Fruit fly (Drosophila melanogaster): ENCODE measurements around the gene CG32069.

The CG32069 gene

DNA sequence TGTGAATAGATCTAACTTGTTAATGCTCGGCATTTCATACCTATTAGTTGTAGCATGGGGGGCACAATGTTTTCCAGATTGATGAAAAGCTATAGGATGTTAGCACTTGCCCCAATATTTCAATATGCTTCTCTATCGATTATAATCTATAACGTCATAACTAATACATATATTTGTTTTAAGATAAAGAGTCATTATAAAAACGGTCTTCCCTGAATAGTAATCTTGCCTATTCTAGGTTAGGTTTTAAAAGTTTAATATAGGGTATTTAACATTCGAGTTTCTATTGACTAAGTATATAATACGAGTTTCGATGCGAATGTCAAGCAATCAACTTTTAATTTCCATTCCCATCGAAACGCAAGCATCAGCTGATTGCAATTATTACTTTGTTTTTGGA, 1.2 kb downstream of the CG32069 start, which contains the start of the genes CG6321 and Blos2 (continued):
- TF ChIP-seq CG4318 (GFP tag; optimal IDR thresholded peaks at IDR 0.05) (peak; percentile 37), eg (GFP tag; IDR thresholded peaks at IDR 0.05) (no peak; the same call in 1 of the 3 replicates), Sox15 (GFP tag; optimal IDR thresholded peaks at IDR 0.05) (peak; percentile 20), CG6163 (GFP tag; IDR thresholded peaks at IDR 0.05) (peak; percentile 70), topi (GFP tag; optimal IDR thresholded peaks at IDR 0.05) (peak; percentile 79), fd59A (GFP tag; optimal IDR thresholded peaks at IDR 0.05) (peak; percentile 44), Smox (GFP tag; optimal IDR thresholded peaks at IDR 0.05) (peak; percentile 75), CG3919 (GFP tag; optimal IDR thresholded peaks at IDR 0.05) (peak; percentile 75), vri (GFP tag; optimal IDR thresholded peaks at IDR 0.05) (peak; percentile 51), acj6 (GFP tag; optimal IDR thresholded peaks at IDR 0.05) (peak; percentile 73), CG7368 (GFP tag; optimal IDR thresholded peaks at IDR 0.05) (peak; percentile 52), OdsH (GFP tag; optimal IDR thresholded peaks at IDR 0.05) (peak; percentile 78), CG6792 (GFP tag; optimal IDR thresholded peaks at IDR 0.05) (peak; percentile 75), Ets96B (tag; optimal IDR thresholded peaks at IDR 0.05) (peak; percentile 77), Eip78C (GFP tag) (peak; percentile 95)

DNA sequence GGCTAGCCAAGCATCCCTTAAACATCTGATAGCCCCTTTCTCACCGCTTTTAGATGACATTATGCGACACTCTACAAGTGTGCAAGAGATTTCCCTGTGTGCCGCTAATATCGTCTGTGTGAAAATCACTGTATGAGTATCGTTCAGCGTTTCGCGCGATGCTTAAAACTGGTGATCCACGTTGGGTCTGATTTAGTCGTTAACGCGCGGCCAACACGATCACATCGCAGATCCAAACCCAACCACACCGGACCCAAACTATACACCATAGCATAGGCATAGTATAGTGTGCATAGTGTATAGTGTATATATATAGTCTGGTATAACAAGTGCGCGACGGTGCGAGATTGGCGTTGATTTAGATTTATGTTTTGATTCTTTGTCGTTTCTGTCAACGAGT, 8.6 kb downstream of the CG32069 start, which contains the start of gene CG7888:
TSS of gene CG7888 (plus strand) at position 193 of the 400 bp plus-strand sequence.
- TF ChIP-seq Sox14 (GFP tag; optimal IDR thresholded peaks at IDR 0.05) (no peak), CG15336 (GFP tag; IDR thresholded peaks at IDR 0.05) (0 out of 2 replicates have a peak, but pooled peaks have one; percentile 11)

DNA sequence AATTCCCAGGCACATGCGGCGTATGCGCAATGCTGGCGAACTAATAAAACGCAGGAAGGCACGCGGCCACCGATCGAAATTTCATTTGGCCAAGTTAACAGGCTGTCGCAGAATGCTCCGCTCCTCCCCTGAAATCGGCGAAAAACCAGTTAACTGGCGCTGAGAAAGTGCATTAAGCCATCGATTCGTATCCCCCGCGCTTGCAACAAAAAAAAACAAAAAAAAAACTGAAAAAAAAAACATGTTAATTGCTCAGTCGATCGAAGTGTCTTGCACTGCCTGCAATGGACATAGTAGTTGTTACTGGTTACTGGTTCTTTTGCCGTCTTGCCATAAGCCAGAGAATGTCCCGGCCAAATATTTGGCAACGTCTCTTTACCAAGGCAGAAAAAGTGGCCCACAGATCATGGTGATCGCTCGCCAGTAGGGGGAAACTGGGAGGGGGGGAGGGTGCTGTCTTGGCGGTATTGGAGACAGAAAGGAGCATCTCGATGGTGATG, 9.6 kb downstream of the CG32069 start:
- no peak for TF ChIP-seq CG8632 (GFP tag; optimal IDR thresholded peaks at IDR 0.05)
- TF ChIP-seq Smox (GFP tag; optimal IDR thresholded peaks at IDR 0.05) = no peak
- TF ChIP-seq CG11902 (GFP tag; optimal IDR thresholded peaks at IDR 0.05) = no peak
- no peak for TF ChIP-seq Eip75B (GFP tag; optimal IDR thresholded peaks at IDR 0.05)
- no peak for TF ChIP-seq CG6808 (GFP tag; optimal IDR thresholded peaks at IDR 0.05)
- TF ChIP-seq Ets21C (GFP tag; optimal IDR thresholded peaks at IDR 0.05) = no peak
- no peak for TF ChIP-seq lz (GFP tag; optimal IDR thresholded peaks at IDR 0.05)
- peak; percentile 75 for TF ChIP-seq CG6276 (GFP tag; optimal IDR thresholded peaks at IDR 0.05)
- no peak for TF ChIP-seq spab (GFP tag; optimal IDR thresholded peaks at IDR 0.05)
- peak; percentile 64 for TF ChIP-seq CG8119 (GFP tag; IDR thresholded peaks at IDR 0.05)
- no peak for TF ChIP-seq ss (GFP tag; optimal IDR thresholded peaks at IDR 0.05)
- TF ChIP-seq fkh (GFP tag; optimal IDR thresholded peaks at IDR 0.05) = no peak
- TF ChIP-seq Met (GFP tag; optimal IDR thresholded peaks at IDR 0.05) = no peak
- 0 out of 2 replicates have a peak, but pooled peaks have one; percentile 7 for TF ChIP-seq CG11294 (GFP tag; IDR thresholded peaks at IDR 0.05)
- no peak for TF ChIP-seq svp (GFP tag)
- no peak for TF ChIP-seq CG10631 (GFP tag; optimal IDR thresholded peaks at IDR 0.05)
- no peak for TF ChIP-seq CG3032 (tag; optimal IDR thresholded peaks at IDR 0.05)
- TF ChIP-seq CG6792 (GFP tag; optimal IDR thresholded peaks at IDR 0.05) = no peak
- TF ChIP-seq acj6 (GFP tag; optimal IDR thresholded peaks at IDR 0.05) = no peak
- TF ChIP-seq Hr38 (GFP tag; optimal IDR thresholded peaks at IDR 0.05) = no peak
- TF ChIP-seq Blimp-1 (GFP tag; optimal IDR thresholded peaks at IDR 0.05) = no peak
- TF ChIP-seq CG6854 (GFP tag; optimal IDR thresholded peaks at IDR 0.05) = no peak
- no peak for TF ChIP-seq CG11762 (GFP tag; optimal IDR thresholded peaks at IDR 0.05; ENCODE audit: insufficient read depth)
- TF ChIP-seq fd85E (GFP tag; optimal IDR thresholded peaks at IDR 0.05) = no peak
- no peak for TF ChIP-seq CG7368 (GFP tag; optimal IDR thresholded peaks at IDR 0.05)
- no peak for TF ChIP-seq cyc (GFP tag; optimal IDR thresholded peaks at IDR 0.05)
- TF ChIP-seq Gug (GFP tag; IDR thresholded peaks at IDR 0.05) = peak; percentile 24; the same call in 1 of the 2 replicates
- no peak for TF ChIP-seq topi (GFP tag; optimal IDR thresholded peaks at IDR 0.05)
- no peak for TF ChIP-seq dsx (GFP tag; optimal IDR thresholded peaks at IDR 0.05; ENCODE audit: poor library complexity, severe bottlenecking)
- no peak for TF ChIP-seq esn (GFP tag; optimal IDR thresholded peaks at IDR 0.05)
- no peak for TF ChIP-seq CG1621 (tag; optimal IDR thresholded peaks at IDR 0.05)
- TF ChIP-seq Lpt (GFP tag; optimal IDR thresholded peaks at IDR 0.05) = peak; percentile 18
- no peak for TF ChIP-seq CG9139 (GFP tag; optimal IDR thresholded peaks at IDR 0.05)
- no peak for TF ChIP-seq achi (GFP tag; optimal IDR thresholded peaks at IDR 0.05)
- peak; percentile 12 for TF ChIP-seq CG3919 (GFP tag; optimal IDR thresholded peaks at IDR 0.05)
- TF ChIP-seq CG4318 (GFP tag; optimal IDR thresholded peaks at IDR 0.05) = no peak
- no peak for TF ChIP-seq vri (GFP tag; optimal IDR thresholded peaks at IDR 0.05)
- no peak for TF ChIP-seq Sox102F (GFP tag; optimal IDR thresholded peaks at IDR 0.05)

Measured in whole organism, prepupa.